Fruit fly (Drosophila melanogaster) whole organism: Measurements from ENCODE around the gene CG9426.

Experiments used
- CG8478 ChIP-seq: fragments of >200 bp; optimal IDR thresholded peaks from 2 replicates; lab custom pipeline; 2018; ENCODE audit warnings: inconsistent platforms
- Dll ChIP-seq: fragments of >200 bp; optimal IDR thresholded peaks from 2 replicates; lab custom pipeline; 2017
- EcR ChIP-seq, 2 experiments: fragments of >200 bp; optimal IDR thresholded peaks; 2 replicates each; lab custom pipeline; 2017; ENCODE audit warnings: missing biosample characterization in 2 of 2, missing genetic modification characterization in 2 of 2, missing genetic modification reagents in 2 of 2
- pan ChIP-seq: fragments of >200 bp; optimal IDR thresholded peaks from 2 replicates; lab custom pipeline; 2017
- psq ChIP-seq: fragments of >200 bp; optimal IDR thresholded peaks from 2 replicates; lab custom pipeline; 2017

dm6 chr2L:13203437-13204137 is 16.1 kb downstream of the CG9426 start, which contains the start of gene Pect:
- TF ChIP-seq pan (no peak), psq (no peak), Dll (lab: Kevin White, UChicago) (no peak), EcR (GFP tag; optimal IDR thresholded peaks at IDR 0.05; lab: Kevin White, UChicago) (no peak), CG8478 (lab: Kevin White, UChicago) (no peak)
